Fruit fly (Drosophila melanogaster): ENCODE results near the gene CG42554.

CG42554 gene

DNA sequence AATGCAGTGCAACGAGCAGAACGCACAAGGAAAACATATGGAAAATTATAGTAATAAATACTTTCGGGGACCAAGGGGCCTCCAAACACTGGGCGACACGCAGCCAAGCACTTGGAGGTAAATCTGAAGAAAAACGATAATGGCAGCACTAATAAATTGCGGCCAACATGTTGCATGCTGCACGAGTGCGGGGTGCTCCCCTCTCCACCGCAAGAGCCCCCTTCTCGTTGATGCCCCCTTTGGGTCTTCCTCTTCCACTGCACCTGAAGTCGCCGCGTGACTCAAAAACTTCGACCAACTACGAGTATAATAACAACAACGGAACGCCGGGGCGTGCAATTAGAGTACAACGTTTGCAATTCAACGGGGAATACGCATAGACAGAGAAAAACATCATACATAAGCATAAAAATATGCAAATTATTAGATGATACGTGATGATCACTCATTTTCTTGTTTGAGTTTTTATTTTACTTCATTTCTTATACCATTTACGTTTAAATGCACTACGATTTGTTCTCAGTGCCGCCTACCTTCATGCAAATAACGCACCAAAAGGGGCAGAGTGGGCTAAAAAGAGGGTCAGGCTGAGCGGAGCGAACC, 33.5 kb upstream of the CG42554 start (continued):
- TF ChIP-seq eg (GFP tag; IDR thresholded peaks at IDR 0.05) (peak; percentile 83), svp (GFP tag) (peak; percentile 63), dac (GFP tag; optimal IDR thresholded peaks at IDR 0.05) (peak; percentile 10), CG6163 (GFP tag; IDR thresholded peaks at IDR 0.05) (peak; percentile 56; the same call in 2 of the 3 replicates), Hr38 (GFP tag; optimal IDR thresholded peaks at IDR 0.05) (no peak), Sox14 (GFP tag; optimal IDR thresholded peaks at IDR 0.05) (peak; percentile 82), Sox102F (GFP tag; optimal IDR thresholded peaks at IDR 0.05) (peak; percentile 84), CG10631 (GFP tag; optimal IDR thresholded peaks at IDR 0.05) (peak; percentile 62), CG11902 (GFP tag; optimal IDR thresholded peaks at IDR 0.05) (peak; percentile 71), CG3919 (GFP tag; optimal IDR thresholded peaks at IDR 0.05) (peak; percentile 81), CG11762 (GFP tag; optimal IDR thresholded peaks at IDR 0.05; ENCODE audit: insufficient read depth) (peak; percentile 54), Eip75B (GFP tag; optimal IDR thresholded peaks at IDR 0.05) (peak; percentile 65), CG8119 (GFP tag; IDR thresholded peaks at IDR 0.05) (peak; percentile 72), lz (GFP tag; optimal IDR thresholded peaks at IDR 0.05) (peak; percentile 83), CG3032 (tag; optimal IDR thresholded peaks at IDR 0.05) (peak; percentile 67), dsx (GFP tag; optimal IDR thresholded peaks at IDR 0.05; ENCODE audit: poor library complexity, severe bottlenecking) (no peak), Lpt (GFP tag; optimal IDR thresholded peaks at IDR 0.05) (peak; percentile 24), Eip78C (GFP tag) (peak; percentile 50), CG4318 (GFP tag; optimal IDR thresholded peaks at IDR 0.05) (peak; percentile 69), Ets21C (GFP tag; optimal IDR thresholded peaks at IDR 0.05) (peak; percentile 71), fd85E (GFP tag; optimal IDR thresholded peaks at IDR 0.05) (peak; percentile 37), topi (GFP tag; optimal IDR thresholded peaks at IDR 0.05) (peak; percentile 83)

DNA sequence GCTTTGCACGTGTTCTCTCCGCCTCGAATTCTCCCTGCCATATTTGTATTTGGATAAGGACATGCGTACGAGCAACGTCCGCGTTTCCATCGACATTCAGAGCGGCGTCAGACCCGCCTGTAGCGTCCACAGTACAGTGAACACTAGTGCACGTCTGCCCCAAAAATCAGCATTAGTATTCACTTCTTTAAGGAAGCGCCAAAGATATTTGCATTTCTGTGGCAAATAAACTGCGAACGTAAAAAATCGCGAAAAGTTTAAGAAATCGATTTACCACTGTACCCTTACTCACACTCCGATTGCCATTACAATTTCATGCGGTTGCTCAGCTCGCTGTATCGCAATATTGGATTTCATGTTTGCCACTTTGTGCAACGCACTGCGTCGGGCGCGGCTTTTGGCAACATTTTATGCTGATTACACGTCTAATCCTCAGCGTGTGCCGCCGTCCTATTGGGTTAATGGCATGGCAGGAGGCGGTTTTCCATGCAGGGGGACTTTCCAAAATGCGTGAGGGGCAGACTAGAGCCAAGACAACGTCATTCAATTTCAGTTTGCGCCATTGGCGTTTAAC, 32.7 kb upstream of the CG42554 start:
- TF ChIP-seq CG3919 (GFP tag; optimal IDR thresholded peaks at IDR 0.05) (peak; percentile 97), CG7368 (GFP tag; optimal IDR thresholded peaks at IDR 0.05) (peak; percentile 97), eg (GFP tag; IDR thresholded peaks at IDR 0.05) (peak; percentile 97), Smox (GFP tag; optimal IDR thresholded peaks at IDR 0.05) (peak; percentile 98), CG11902 (GFP tag; optimal IDR thresholded peaks at IDR 0.05) (peak; percentile 97), CG34406 (GFP tag; optimal IDR thresholded peaks at IDR 0.05) (peak; percentile 96), CG6854 (GFP tag; optimal IDR thresholded peaks at IDR 0.05) (peak; percentile 97), cyc (GFP tag; optimal IDR thresholded peaks at IDR 0.05) (peak; percentile 99), Eip75B (GFP tag; optimal IDR thresholded peaks at IDR 0.05) (peak; percentile 96), Met (GFP tag; optimal IDR thresholded peaks at IDR 0.05) (peak; percentile 99), CG1621 (tag; optimal IDR thresholded peaks at IDR 0.05) (peak; percentile 97), Eip78C (GFP tag) (peak; percentile 98), CG6163 (GFP tag; IDR thresholded peaks at IDR 0.05) (peak; percentile 99), CG31627 (GFP tag; optimal IDR thresholded peaks at IDR 0.05) (peak; percentile 99), pdm3 (GFP tag; optimal IDR thresholded peaks at IDR 0.05) (peak; percentile 98), net (GFP tag; optimal IDR thresholded peaks at IDR 0.05) (peak; percentile 95), Sox15 (GFP tag; optimal IDR thresholded peaks at IDR 0.05) (peak; percentile 96), fd85E (GFP tag; optimal IDR thresholded peaks at IDR 0.05) (peak; percentile 90), CG6792 (GFP tag; optimal IDR thresholded peaks at IDR 0.05) (peak; percentile 98), Gug (GFP tag; IDR thresholded peaks at IDR 0.05) (peak; percentile 89), Hr4 (GFP tag; optimal IDR thresholded peaks at IDR 0.05) (peak; percentile 95), Hr38 (GFP tag; optimal IDR thresholded peaks at IDR 0.05) (peak; percentile 85), Ets96B (tag; optimal IDR thresholded peaks at IDR 0.05) (peak; percentile 94), CG3032 (tag; optimal IDR thresholded peaks at IDR 0.05) (peak; percentile 93), CG32006 (GFP tag; optimal IDR thresholded peaks at IDR 0.05) (peak; percentile 89), CG11294 (GFP tag; IDR thresholded peaks at IDR 0.05) (peak; percentile 91), Eip93F (GFP tag; optimal IDR thresholded peaks at IDR 0.05) (peak; percentile 96), CG6808 (GFP tag; optimal IDR thresholded peaks at IDR 0.05) (peak; percentile 84), CG10669 (GFP tag; optimal IDR thresholded peaks at IDR 0.05) (peak; percentile 94), CG10631 (GFP tag; optimal IDR thresholded peaks at IDR 0.05) (peak; percentile 97), topi (GFP tag; optimal IDR thresholded peaks at IDR 0.05) (peak; percentile 98), CG8319 (GFP tag; optimal IDR thresholded peaks at IDR 0.05) (peak; percentile 96), achi (GFP tag; optimal IDR thresholded peaks at IDR 0.05) (peak; percentile 95), CG6276 (GFP tag; optimal IDR thresholded peaks at IDR 0.05) (peak; percentile 84), CG15336 (GFP tag; IDR thresholded peaks at IDR 0.05) (peak; percentile 95), lz (GFP tag; optimal IDR thresholded peaks at IDR 0.05) (peak; percentile 99), fkh (GFP tag; optimal IDR thresholded peaks at IDR 0.05) (peak; percentile 34), esn (GFP tag; optimal IDR thresholded peaks at IDR 0.05) (peak; percentile 99)

All from whole organism, prepupa.